Fruit fly (Drosophila melanogaster) whole organism: ENCODE measurements around the gene opa.

Experiments
- psq ChIP-seq: fragments of >200 bp; optimal IDR thresholded peaks from 2 replicates; lab custom pipeline; 2017
- usp ChIP-seq: fragments of >200 bp; optimal IDR thresholded peaks from 2 replicates; lab custom pipeline; 2017; ENCODE audit warnings: missing biosample characterization, missing genetic modification characterization, mixed read lengths

- TF ChIP-seq psq (lab: Kevin White, UChicago) (no peak), usp (GFP tag; lab: Kevin White, UChicago) (no peak)
Observed at dm6 chr3R:4912130-4912549, 59.5 kb downstream of the opa start.
